Worm (Caenorhabditis elegans) whole organism, young adult: ENCODE results near the gene M04G7.2.

Experiments
- B0336.3 ChIP-seq: fragments of 200-800 bp; sonication (Bioruptor generic); IDR thresholded peaks from 2 replicates; pipeline ENCODE4 v1.3.6; 2022; ENCODE audit warnings: missing genetic modification characterization, missing compliant biosample characterization
- C06A6.2 ChIP-seq: fragments of 200-800 bp; sonication (Bioruptor generic); conservative IDR thresholded peaks from 2 replicates; pipeline ENCODE4 v1.3.6; 2022; ENCODE audit warnings: missing genetic modification characterization, missing compliant biosample characterization
- F22D6.2 ChIP-seq: sonication (generic microtip); optimal IDR thresholded peaks from 2 replicates; lab custom pipeline; 2016; ENCODE audit warnings: mild to moderate bottlenecking, missing genetic modification characterization, missing compliant biosample characterization
- F49E8.2 ChIP-seq: sonication (generic microtip); optimal IDR thresholded peaks from 3 replicates; lab custom pipeline; 2017; ENCODE audit warnings: missing genetic modification characterization, mild to moderate bottlenecking, missing compliant biosample characterization, antibody characterized with exemption, moderate library complexity; ENCODE audit not compliant: insufficient read depth
- F52B5.7 ChIP-seq: sonication (generic microtip); optimal IDR thresholded peaks from 2 replicates; lab custom pipeline; 2016; ENCODE audit warnings: mild to moderate bottlenecking, missing genetic modification characterization, missing compliant biosample characterization
- T26A5.8 ChIP-seq: sonication (generic microtip); optimal IDR thresholded peaks from 2 replicates; lab custom pipeline; 2016; ENCODE audit warnings: missing genetic modification characterization, missing compliant biosample characterization
- Y53G8AR.9 ChIP-seq: fragments of 200-800 bp; sonication (Bioruptor generic); conservative IDR thresholded peaks from 2 replicates; pipeline ENCODE4 v1.3.6; 2022; ENCODE audit warnings: missing genetic modification reagents, missing genetic modification characterization, missing compliant biosample characterization
- Y56A3A.18 ChIP-seq: fragments of 200-800 bp; sonication (Bioruptor generic); IDR thresholded peaks from 2 replicates; pipeline ENCODE4 v1.3.6; 2022; ENCODE audit warnings: missing genetic modification reagents, missing genetic modification characterization, missing compliant biosample characterization
- Y67H2A.10 ChIP-seq: fragments of 200-800 bp; sonication (Bioruptor generic); conservative IDR thresholded peaks from 2 replicates; pipeline ENCODE4 v1.3.6; 2022; ENCODE audit warnings: missing genetic modification reagents, missing genetic modification characterization, missing compliant biosample characterization
- Y79H2A.3 ChIP-seq: fragments of 200-800 bp; sonication (Bioruptor generic); conservative IDR thresholded peaks from 2 replicates; pipeline ENCODE4 v1.3.6; 2022; ENCODE audit warnings: missing genetic modification reagents, missing genetic modification characterization, missing compliant biosample characterization
- Y95B8A.8 ChIP-seq: fragments of 200-800 bp; sonication (Bioruptor generic); IDR thresholded peaks from 2 replicates; pipeline ENCODE4 v1.3.6; 2022; ENCODE audit warnings: missing genetic modification reagents, missing genetic modification characterization, missing compliant biosample characterization
- ZK185.1 ChIP-seq: sonication (generic microtip); optimal IDR thresholded peaks from 2 replicates; lab custom pipeline; 2016; ENCODE audit warnings: mild to moderate bottlenecking, missing genetic modification characterization, missing compliant biosample characterization; ENCODE audit not compliant: poor library complexity, severe bottlenecking
- athp-1 ChIP-seq: sonication (generic microtip); optimal IDR thresholded peaks from 2 replicates; lab custom pipeline; 2017; ENCODE audit warnings: mild to moderate bottlenecking, missing genetic modification characterization, missing compliant biosample characterization
- attf-6 ChIP-seq: fragments of 200-800 bp; sonication (Bioruptor generic); IDR thresholded peaks from 2 replicates; pipeline ENCODE4 v1.3.6; 2022; ENCODE audit warnings: missing genetic modification reagents, missing genetic modification characterization, missing compliant biosample characterization
- cebp-1 ChIP-seq, 2 experiments: fragments of 200-800 bp in 1 of 2; sonication (Bioruptor generic) in 1 of 2; sonication (generic microtip) in 1 of 2; IDR thresholded peaks in 1 of 2; optimal IDR thresholded peaks in 1 of 2; 2 replicates each; pipeline versions ENCODE4 v1.3.6 to Lab custom; 2017 to 2022; ENCODE audit warnings: missing compliant biosample characterization in 2 of 2, missing genetic modification characterization in 2 of 2, mild to moderate bottlenecking in 1 of 2, missing genetic modification reagents in 1 of 2, moderate library complexity in 1 of 2
- cebp-2 ChIP-seq: fragments of 200-800 bp; sonication (Bioruptor generic); IDR thresholded peaks from 2 replicates; pipeline ENCODE4 v1.3.6; 2022; ENCODE audit warnings: missing genetic modification characterization, missing compliant biosample characterization
- ceh-27 ChIP-seq: fragments of 200-800 bp; sonication (Bioruptor generic); optimal IDR thresholded peaks from 2 replicates; lab custom pipeline; 2018; ENCODE audit warnings: mild to moderate bottlenecking, missing genetic modification characterization, moderate library complexity, missing compliant biosample characterization
- ceh-40 ChIP-seq: fragments of 200-800 bp; sonication (Bioruptor generic); IDR thresholded peaks from 2 replicates; pipeline ENCODE4 v1.3.6; 2022; ENCODE audit warnings: missing genetic modification characterization, missing compliant biosample characterization
- efl-1 ChIP-seq: fragments of 150-350 bp; optimal IDR thresholded peaks from 2 replicates; lab custom pipeline; 2014; ENCODE audit warnings: missing biosample characterization, missing genetic modification reagents, missing genetic modification characterization
- ekl-4 ChIP-seq: fragments of 200-800 bp; sonication (Bioruptor generic); IDR thresholded peaks from 2 replicates; pipeline ENCODE4 v1.3.6; 2022; ENCODE audit warnings: missing genetic modification reagents, missing genetic modification characterization, missing compliant biosample characterization
- ets-4 ChIP-seq: fragments of 200-800 bp; sonication (Bioruptor generic); optimal IDR thresholded peaks from 2 replicates; lab custom pipeline; 2018; ENCODE audit warnings: mild to moderate bottlenecking, missing genetic modification characterization, missing compliant biosample characterization
- gei-17 ChIP-seq: fragments of 200-800 bp; sonication (Bioruptor generic); optimal IDR thresholded peaks from 2 replicates; lab custom pipeline; 2018; ENCODE audit warnings: mild to moderate bottlenecking, missing genetic modification characterization, missing compliant biosample characterization
- him-1 ChIP-seq: sonication (generic microtip); optimal IDR thresholded peaks from 2 replicates; lab custom pipeline; 2016; ENCODE audit warnings: missing genotype, missing genetic modification reagents, missing genetic modification characterization, missing compliant biosample characterization
- hlh-26 ChIP-seq: fragments of 200-800 bp; sonication (Bioruptor generic); conservative IDR thresholded peaks from 2 replicates; pipeline ENCODE4 v1.3.6; 2022; ENCODE audit warnings: missing genetic modification reagents, missing genetic modification characterization, missing compliant biosample characterization
- hmg-20 ChIP-seq: fragments of 200-800 bp; sonication (Bioruptor generic); IDR thresholded peaks from 2 replicates; pipeline ENCODE4 v1.3.6; 2022; ENCODE audit warnings: missing genetic modification reagents, missing genetic modification characterization, missing compliant biosample characterization
- lag-1 ChIP-seq: fragments of 200-800 bp; sonication (Bioruptor generic); IDR thresholded peaks from 2 replicates; pipeline ENCODE4 v1.3.6; 2022; ENCODE audit warnings: missing genetic modification reagents, missing genetic modification characterization, missing compliant biosample characterization
- let-607 ChIP-seq, 2 experiments: fragments of 200-800 bp in 1 of 2; sonication (Bioruptor generic) in 1 of 2; sonication (generic microtip) in 1 of 2; optimal IDR thresholded peaks; 2 replicates each; lab custom pipeline; 2016 to 2018; ENCODE audit warnings: mild to moderate bottlenecking in 2 of 2, missing compliant biosample characterization in 2 of 2, missing genetic modification characterization in 2 of 2, moderate library complexity in 2 of 2, missing genotype in 1 of 2
- lin-26 ChIP-seq: fragments of 200-800 bp; sonication (Bioruptor generic); IDR thresholded peaks from 2 replicates; pipeline ENCODE4 v1.3.6; 2022; ENCODE audit warnings: missing genetic modification reagents, missing genetic modification characterization, missing compliant biosample characterization
- lsl-1 ChIP-seq: fragments of 200-800 bp; sonication (Bioruptor generic); optimal IDR thresholded peaks from 2 replicates; lab custom pipeline; 2018; ENCODE audit warnings: mild to moderate bottlenecking, missing genetic modification characterization, moderate library complexity, missing compliant biosample characterization
- lsy-27 ChIP-seq: sonication (generic microtip); optimal IDR thresholded peaks from 2 replicates; lab custom pipeline; 2017; ENCODE audit warnings: missing genetic modification characterization, mild to moderate bottlenecking, missing compliant biosample characterization, antibody characterized with exemption, missing genotype, borderline replicate concordance; ENCODE audit not compliant: insufficient read depth
- madf-10 ChIP-seq: sonication (generic microtip); optimal IDR thresholded peaks from 2 replicates; lab custom pipeline; 2016; ENCODE audit warnings: mild to moderate bottlenecking, missing genetic modification characterization, missing compliant biosample characterization
- madf-3 ChIP-seq: fragments of 200-800 bp; sonication (Bioruptor generic); IDR thresholded peaks from 2 replicates; pipeline ENCODE4 v1.3.6; 2022; ENCODE audit warnings: missing genetic modification reagents, missing genetic modification characterization, missing compliant biosample characterization
- madf-6 ChIP-seq: fragments of 200-800 bp; sonication (Bioruptor generic); IDR thresholded peaks from 2 replicates; pipeline ENCODE4 v1.3.6; 2022; ENCODE audit warnings: missing genetic modification reagents, missing genetic modification characterization, missing compliant biosample characterization
- madf-8 ChIP-seq: fragments of 200-800 bp; sonication (Bioruptor generic); conservative IDR thresholded peaks from 2 replicates; pipeline ENCODE4 v1.3.6; 2022; ENCODE audit warnings: missing genetic modification reagents, missing genetic modification characterization, missing compliant biosample characterization
- nfya-1 ChIP-seq: sonication (generic microtip); optimal IDR thresholded peaks from 2 replicates; lab custom pipeline; 2017; ENCODE audit warnings: antibody characterized with exemption, missing compliant biosample characterization, missing genetic modification characterization, borderline replicate concordance; ENCODE audit not compliant: insufficient read depth
- sdz-38 ChIP-seq: sonication (generic microtip); optimal IDR thresholded peaks from 2 replicates; lab custom pipeline; 2016; ENCODE audit warnings: missing genotype, missing genetic modification characterization, missing compliant biosample characterization
- snpc-1.3 ChIP-seq: sonication (generic microtip); optimal IDR thresholded peaks from 2 replicates; lab custom pipeline; 2017; ENCODE audit warnings: missing genetic modification characterization, mild to moderate bottlenecking, missing compliant biosample characterization, antibody characterized with exemption, moderate library complexity, missing genotype, missing genetic modification reagents; ENCODE audit not compliant: insufficient read depth
- sptf-2 ChIP-seq: fragments of 200-800 bp; sonication (Bioruptor generic); optimal IDR thresholded peaks from 2 replicates; lab custom pipeline; 2018; ENCODE audit warnings: mild to moderate bottlenecking, missing genetic modification characterization, missing compliant biosample characterization
- tlf-1 ChIP-seq: fragments of 200-800 bp; sonication (Bioruptor generic); optimal IDR thresholded peaks from 2 replicates; lab custom pipeline; 2018; ENCODE audit warnings: mild to moderate bottlenecking, missing genetic modification characterization, missing compliant biosample characterization
- unc-62 ChIP-seq: fragments of 150-350 bp; optimal IDR thresholded peaks from 2 replicates; lab custom pipeline; 2014; ENCODE audit warnings: missing biosample characterization, missing genetic modification reagents, missing genetic modification characterization
- zim-3 ChIP-seq: sonication (generic microtip); optimal IDR thresholded peaks from 2 replicates; lab custom pipeline; 2017; ENCODE audit warnings: mild to moderate bottlenecking, missing genetic modification characterization, moderate library complexity, missing compliant biosample characterization
- ztf-25 ChIP-seq: fragments of 200-800 bp; sonication (Bioruptor generic); IDR thresholded peaks from 2 replicates; pipeline ENCODE4 v1.3.6; 2022; ENCODE audit warnings: missing genetic modification reagents, missing genetic modification characterization, missing compliant biosample characterization
- ztf-6 ChIP-seq: fragments of 200-800 bp; sonication (Bioruptor generic); IDR thresholded peaks from 2 replicates; pipeline ENCODE4 v1.3.6; 2022; ENCODE audit warnings: missing genetic modification reagents, missing genetic modification characterization, missing compliant biosample characterization

Gene M04G7.2

DNA sequence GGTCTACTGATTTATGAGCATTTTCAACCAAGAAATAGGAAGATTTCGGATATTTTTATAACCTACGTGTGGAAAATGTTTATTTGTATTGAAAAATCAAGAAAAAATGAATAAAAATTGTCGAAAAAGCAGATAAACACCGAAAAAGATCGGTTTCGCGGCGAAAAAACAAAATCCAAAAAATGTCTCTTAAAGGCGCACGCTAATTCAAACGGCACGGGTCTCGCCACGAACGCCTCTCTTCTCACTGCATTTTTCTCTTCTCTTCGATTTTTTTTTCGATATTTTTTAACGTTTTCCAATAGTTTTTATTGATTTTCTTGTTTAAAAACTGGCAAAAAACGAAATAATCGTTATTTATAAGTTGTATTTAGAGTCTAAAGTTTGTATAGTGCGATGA lies 35.3 kb downstream of the M04G7.2 start (continued):
- no peak for TF ChIP-seq ztf-25 (GFP tag; lab: Robert Waterston, UW)
- peak; percentile 74; the same call in 1 of the 2 replicates for TF ChIP-seq madf-6 (GFP tag; lab: Robert Waterston, UW)
- TF ChIP-seq gei-17 (GFP tag; lab: Kevin White, UChicago): no peak
- TF ChIP-seq snpc-1.3 (tag; lab: Kevin White, UChicago): peak; percentile 31
- no peak for TF ChIP-seq lsy-27

DNA sequence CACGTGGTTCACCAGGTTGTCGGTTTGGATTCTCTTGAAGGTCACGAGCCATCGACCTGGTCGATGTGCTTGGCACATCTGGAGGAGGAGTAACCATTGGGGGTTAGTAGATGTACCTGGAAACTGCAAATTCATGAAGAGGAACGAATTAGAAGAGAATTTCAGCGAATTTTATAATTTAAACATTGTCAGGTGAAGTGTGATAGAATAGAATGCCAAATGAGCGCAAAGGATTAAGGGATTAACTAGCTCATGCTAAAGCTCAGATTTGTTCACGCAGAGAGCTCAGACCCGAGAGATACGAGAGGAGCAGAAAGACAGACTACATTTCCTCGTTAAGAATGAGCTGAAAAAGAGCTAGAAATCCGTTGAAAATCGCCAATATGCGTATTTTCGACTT lies 35.8 kb downstream of the M04G7.2 start, which contains the start of gene daf-18:
Gene daf-18, minus strand, starts transcription at position 126 of the 400 bp plus-strand sequence.
- no peak for TF ChIP-seq ekl-4 (GFP tag; lab: Robert Waterston, UW)
- no peak for TF ChIP-seq ets-4 (GFP tag; lab: Kevin White, UChicago)
- TF ChIP-seq tlf-1 (GFP tag; lab: Kevin White, UChicago): no peak
- no peak for TF ChIP-seq hmg-20
- TF ChIP-seq F22D6.2 (tag; lab: Kevin White, UChicago): no peak
- TF ChIP-seq him-1 (tag; lab: Kevin White, UChicago): no peak
- no peak for TF ChIP-seq C06A6.2 (GFP tag; lab: Robert Waterston, UW)
- no peak for TF ChIP-seq zim-3 (tag; lab: Kevin White, UChicago)
- no peak for TF ChIP-seq F49E8.2
- TF ChIP-seq let-607 (tag; optimal IDR thresholded peaks at IDR 0.05; lab: Kevin White, UChicago): no peak
- TF ChIP-seq unc-62: no peak
- no peak for TF ChIP-seq sptf-2 (GFP tag; lab: Kevin White, UChicago)
- TF ChIP-seq efl-1 (GFP tag; lab: Kevin White, UChicago): no peak
- TF ChIP-seq ztf-6 (GFP tag; lab: Robert Waterston, UW): no peak
- no peak for TF ChIP-seq madf-8 (GFP tag; lab: Robert Waterston, UW)
- TF ChIP-seq B0336.3 (GFP tag; lab: Robert Waterston, UW): no peak
- no peak for TF ChIP-seq gei-17 (GFP tag; lab: Kevin White, UChicago)
- TF ChIP-seq ceh-40 (GFP tag; lab: Robert Waterston, UW): no peak

DNA sequence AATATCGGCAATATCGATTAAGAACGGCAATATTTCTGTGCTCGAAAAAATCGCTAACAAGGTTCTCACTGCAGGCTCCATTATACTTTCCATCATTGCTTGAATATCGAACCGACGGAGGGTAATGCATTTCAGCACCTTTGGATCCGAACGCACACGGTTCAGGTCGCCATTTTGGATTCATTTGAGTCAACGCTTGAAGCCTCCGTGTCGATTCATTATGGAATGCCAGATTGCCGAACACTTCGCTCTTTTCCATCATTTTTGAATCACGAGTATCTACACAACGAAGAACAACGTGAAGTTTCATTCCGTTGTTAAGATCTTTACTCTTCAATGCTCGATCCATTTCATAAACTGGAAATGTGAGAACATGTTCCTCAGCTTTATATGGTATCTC lies 38.7 kb downstream of the M04G7.2 start:
- TF ChIP-seq lin-26 (0 out of 2 replicates have a peak, but pooled peaks have one; percentile 35), madf-10 (tag; lab: Kevin White, UChicago) (no peak)
- TF ChIP-seq, all 124 proteins: peak for 1

DNA sequence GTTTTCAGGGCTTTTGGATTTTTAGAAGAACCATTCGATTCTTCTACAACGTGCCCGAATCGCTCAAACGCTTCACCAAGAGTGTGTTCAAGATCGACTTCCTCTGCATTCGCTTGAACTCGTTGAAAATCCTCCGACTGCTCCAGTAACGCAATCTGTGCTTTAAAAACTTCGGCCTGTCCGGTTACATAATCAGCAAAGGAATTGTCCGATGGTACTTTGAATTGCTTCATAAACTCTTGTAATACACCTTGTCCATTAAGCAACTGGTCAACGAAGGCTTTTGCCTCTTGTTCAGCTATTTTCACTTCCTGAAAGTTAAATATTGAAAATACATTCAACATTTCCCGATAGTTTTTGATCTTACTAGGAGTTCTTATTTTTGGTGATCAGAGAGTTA lies 40.1 kb downstream of the M04G7.2 start:
- no peak for TF ChIP-seq athp-1 (tag; lab: Kevin White, UChicago)
- TF ChIP-seq ceh-27: no peak
- TF ChIP-seq madf-3 (GFP tag; lab: Robert Waterston, UW): 0 out of 2 replicates have a peak, but pooled peaks have one; percentile 62
- TF ChIP-seq attf-6 (GFP tag; lab: Robert Waterston, UW): no peak
- TF ChIP-seq Y56A3A.18 (GFP tag; lab: Robert Waterston, UW): 0 out of 2 replicates have a peak, but pooled peaks have one; percentile 24
- TF ChIP-seq Y67H2A.10 (GFP tag; lab: Robert Waterston, UW): no peak
- TF ChIP-seq madf-6 (GFP tag; lab: Robert Waterston, UW): peak; percentile 38; the same call in 1 of the 2 replicates
- TF ChIP-seq nfya-1: no peak
- TF ChIP-seq F52B5.7 (tag; lab: Kevin White, UChicago): no peak
- no peak for TF ChIP-seq Y79H2A.3 (GFP tag; lab: Robert Waterston, UW)
- no peak for TF ChIP-seq T26A5.8 (tag; lab: Kevin White, UChicago)
- no peak for TF ChIP-seq lsl-1 (GFP tag; lab: Kevin White, UChicago)
- TF ChIP-seq gei-17 (GFP tag; lab: Kevin White, UChicago): no peak
- no peak for TF ChIP-seq Y53G8AR.9
- TF ChIP-seq lag-1: no peak
- no peak for TF ChIP-seq sdz-38 (tag; lab: Kevin White, UChicago)
- no peak for TF ChIP-seq ZK185.1
- TF ChIP-seq hlh-26 (GFP tag; lab: Robert Waterston, UW): no peak
- no peak for TF ChIP-seq sptf-2 (GFP tag; lab: Kevin White, UChicago)
- TF ChIP-seq cebp-2 (GFP tag; lab: Robert Waterston, UW): no peak
- TF ChIP-seq cebp-1 (GFP tag; IDR thresholded peaks at IDR 0.05; lab: Robert Waterston, UW): no peak
- no peak for TF ChIP-seq cebp-1 (tag; optimal IDR thresholded peaks at IDR 0.05; lab: Kevin White, UChicago)
- TF ChIP-seq Y95B8A.8 (GFP tag; lab: Robert Waterston, UW): no peak
